Worm (Caenorhabditis elegans) whole organism, L2 larva: ENCODE data around the gene F49C5.16.
"Not testable (repeated sequence)": the region's sequence is repeated elsewhere in the genome, so short reads cannot be mapped to it uniquely, and the experiment has no call there.

Source experiments
- Y55F3AM.14 ChIP-seq: fragments of 200-800 bp; sonication (Bioruptor generic); optimal IDR thresholded peaks from 2 replicates; lab custom pipeline; 2018; ENCODE audit warnings: mild to moderate bottlenecking, missing genetic modification characterization, missing compliant biosample characterization
- alr-1 ChIP-seq: fragments of 150-350 bp; optimal IDR thresholded peaks from 2 replicates; lab custom pipeline; 2014; ENCODE audit warnings: missing biosample characterization, missing genetic modification characterization
- aly-2 ChIP-seq: fragments of 150-350 bp; optimal IDR thresholded peaks from 2 replicates; lab custom pipeline; 2014; ENCODE audit warnings: missing biosample characterization, missing genetic modification characterization
- ama-1 ChIP-seq: fragments of 150-350 bp; optimal IDR thresholded peaks from 2 replicates; lab custom pipeline; 2018; ENCODE audit warnings: inconsistent platforms
- blmp-1 ChIP-seq: sonication (generic microtip); optimal IDR thresholded peaks from 2 replicates; lab custom pipeline; 2017; ENCODE audit warnings: missing genetic modification characterization, mild to moderate bottlenecking, missing compliant biosample characterization, antibody characterized with exemption, moderate library complexity; ENCODE audit not compliant: insufficient read depth
- ceh-16 ChIP-seq: fragments of 150-350 bp; optimal IDR thresholded peaks from 2 replicates; lab custom pipeline; 2014; ENCODE audit warnings: missing biosample characterization, missing genetic modification characterization
- crh-2 ChIP-seq: sonication (generic microtip); optimal IDR thresholded peaks from 2 replicates; lab custom pipeline; 2017; ENCODE audit warnings: missing biosample characterization, missing genetic modification characterization
- dmd-4 ChIP-seq: sonication (generic microtip); optimal IDR thresholded peaks from 2 replicates; lab custom pipeline; 2017; ENCODE audit warnings: missing biosample characterization, missing genetic modification characterization
- elt-1 ChIP-seq: fragments of 150-350 bp; optimal IDR thresholded peaks from 2 replicates; lab custom pipeline; 2014; ENCODE audit warnings: missing biosample characterization, missing genetic modification characterization
- fos-1 ChIP-seq: fragments of 150-350 bp; optimal IDR thresholded peaks from 2 replicates; lab custom pipeline; 2014; ENCODE audit warnings: missing biosample characterization, missing genetic modification characterization
- lin-11 ChIP-seq: fragments of 150-350 bp; sonication (generic microtip); optimal IDR thresholded peaks from 2 replicates; lab custom pipeline; 2014; ENCODE audit warnings: missing biosample characterization, missing genetic modification characterization, inconsistent platforms, mixed read lengths
- lin-13 ChIP-seq: fragments of 150-350 bp; optimal IDR thresholded peaks from 2 replicates; lab custom pipeline; 2014; ENCODE audit warnings: missing biosample characterization, missing genetic modification reagents, missing genetic modification characterization
- lsy-2 ChIP-seq, 2 experiments: fragments of 150-350 bp in 1 of 2; sonication (generic microtip) in 1 of 2; optimal IDR thresholded peaks; 2 replicates each; lab custom pipeline; 2014 to 2017; ENCODE audit warnings: missing biosample characterization in 2 of 2, missing genetic modification characterization in 2 of 2
- mbf-1 ChIP-seq: sonication (generic microtip); optimal IDR thresholded peaks from 2 replicates; lab custom pipeline; 2017; ENCODE audit warnings: missing biosample characterization, missing genetic modification characterization
- nhr-10 ChIP-seq: sonication (generic microtip); optimal IDR thresholded peaks from 2 replicates; lab custom pipeline; 2017; ENCODE audit warnings: missing biosample characterization, missing genetic modification characterization
- nhr-129 ChIP-seq: fragments of 150-350 bp; optimal IDR thresholded peaks from 2 replicates; lab custom pipeline; 2014; ENCODE audit warnings: missing biosample characterization, missing genetic modification characterization
- nhr-21 ChIP-seq: fragments of 150-350 bp; optimal IDR thresholded peaks from 2 replicates; lab custom pipeline; 2014; ENCODE audit warnings: missing biosample characterization, missing genetic modification characterization
- nhr-23 ChIP-seq: fragments of 150-350 bp; optimal IDR thresholded peaks from 2 replicates; lab custom pipeline; 2014; ENCODE audit warnings: missing biosample characterization, missing genetic modification reagents, missing genetic modification characterization
- nhr-237 ChIP-seq: fragments of 150-350 bp; optimal IDR thresholded peaks from 2 replicates; lab custom pipeline; 2014; ENCODE audit warnings: missing biosample characterization, missing genetic modification characterization
- nhr-6 ChIP-seq: fragments of 150-350 bp; optimal IDR thresholded peaks from 2 replicates; lab custom pipeline; 2014; ENCODE audit warnings: missing biosample characterization, missing genetic modification characterization
- peb-1 ChIP-seq: fragments of 150-350 bp; optimal IDR thresholded peaks from 2 replicates; lab custom pipeline; 2014; ENCODE audit warnings: missing biosample characterization, missing genetic modification characterization
- skn-1 ChIP-seq: sonication (generic microtip); optimal IDR thresholded peaks from 2 replicates; lab custom pipeline; 2017; ENCODE audit warnings: missing biosample characterization, missing genetic modification characterization
- sma-3 ChIP-seq: sonication (generic microtip); optimal IDR thresholded peaks from 2 replicates; lab custom pipeline; 2016; ENCODE audit warnings: missing genetic modification reagents, missing genetic modification characterization, missing compliant biosample characterization
- sma-9 ChIP-seq, 2 experiments: fragments of 150-350 bp in 1 of 2; sonication (generic microtip) in 1 of 2; optimal IDR thresholded peaks; 2 replicates each; lab custom pipeline; 2014 to 2016; ENCODE audit warnings: missing genetic modification characterization in 2 of 2, mild to moderate bottlenecking in 1 of 2, missing biosample characterization in 1 of 2, missing compliant biosample characterization in 1 of 2, missing genetic modification reagents in 1 of 2, moderate library complexity in 1 of 2
- unc-62 ChIP-seq: fragments of 150-350 bp; optimal IDR thresholded peaks from 2 replicates; lab custom pipeline; 2014; ENCODE audit warnings: missing biosample characterization, missing genetic modification reagents, missing genetic modification characterization
- zag-1 ChIP-seq: fragments of 150-350 bp; optimal IDR thresholded peaks from 2 replicates; lab custom pipeline; 2014; ENCODE audit warnings: missing biosample characterization, missing genetic modification characterization
- ztf-1 ChIP-seq: fragments of 200-800 bp; sonication (Bioruptor generic); conservative IDR thresholded peaks from 2 replicates; pipeline ENCODE4 v1.3.6; 2022; ENCODE audit warnings: missing genetic modification characterization, missing compliant biosample characterization
- ztf-4 ChIP-seq: fragments of 150-350 bp; optimal IDR thresholded peaks from 2 replicates; lab custom pipeline; 2014; ENCODE audit warnings: missing biosample characterization, missing genetic modification characterization

F49C5.16 gene

ce11 chrII:12535297-12535803 lies 12.3 kb upstream of the F49C5.16 start, which contains the start of gene nimk-1:
Gene nimk-1 (plus strand): TSS chrII:12535753.
- TF ChIP-seq unc-62 (GFP tag; lab: Kevin White, UChicago): no peak
- TF ChIP-seq nhr-23: no peak
- TF ChIP-seq elt-1 (tag; lab: Kevin White, UChicago): no peak
- no peak for TF ChIP-seq ztf-4
- TF ChIP-seq ztf-1: no peak
- no peak for TF ChIP-seq ceh-16 (tag; lab: Kevin White, UChicago)
- TF ChIP-seq nhr-10: no peak

ce11 chrII:12536203-12536602 lies 11.4 kb upstream of the F49C5.16 start, which contains the start of gene F49C5.3:
Gene F49C5.3 (plus strand): TSS chrII:12536503.
- not testable (repeated sequence) for TF ChIP-seq alr-1 (tag; lab: Kevin White, UChicago); zag-1 (tag; lab: Kevin White, UChicago); sma-9 (GFP tag; optimal IDR thresholded peaks at IDR 0.05; lab: Kevin White, UChicago); sma-9 (tag; optimal IDR thresholded peaks at IDR 0.05; lab: Kevin White, UChicago)
- TF ChIP-seq, all 48 proteins: peak for 0; not testable (repeated sequence) for 48

ce11 chrII:12539395-12539794 lies 8.3 kb upstream of the F49C5.16 start:
- no peak for TF ChIP-seq dmd-4
- no peak for TF ChIP-seq ama-1 (lab: Kevin White, UChicago)
- TF ChIP-seq nhr-129 (tag; lab: Kevin White, UChicago): no peak
- no peak for TF ChIP-seq fos-1 (tag; lab: Kevin White, UChicago)
- TF ChIP-seq Y55F3AM.14 (GFP tag; lab: Kevin White, UChicago): no peak
- TF ChIP-seq ztf-1: no peak
- TF ChIP-seq nhr-21 (tag; lab: Kevin White, UChicago): no peak
- no peak for TF ChIP-seq peb-1 (tag; lab: Kevin White, UChicago)
- TF ChIP-seq skn-1 (tag; lab: Kevin White, UChicago): no peak
- TF ChIP-seq lsy-2 (tag; optimal IDR thresholded peaks at IDR 0.05; lab: Kevin White, UChicago): no peak
- no peak for TF ChIP-seq nhr-23
- no peak for TF ChIP-seq aly-2 (tag; lab: Kevin White, UChicago)
- TF ChIP-seq lin-11 (tag; lab: Kevin White, UChicago): no peak
- no peak for TF ChIP-seq blmp-1 (tag; lab: Kevin White, UChicago)
- TF ChIP-seq ceh-16 (tag; lab: Kevin White, UChicago): no peak
- no peak for TF ChIP-seq zag-1 (tag; lab: Kevin White, UChicago)
- TF ChIP-seq elt-1 (tag; lab: Kevin White, UChicago): no peak
- no peak for TF ChIP-seq crh-2 (tag; lab: Kevin White, UChicago)

ce11 chrII:12541670-12542080 lies 6.0 kb upstream of the F49C5.16 start:
- peak; percentile 5 for TF ChIP-seq sma-3 (GFP tag; lab: Kevin White, UChicago)
- peak; percentile 39 for TF ChIP-seq fos-1 (tag; lab: Kevin White, UChicago)
- peak; percentile 7 for TF ChIP-seq nhr-21 (tag; lab: Kevin White, UChicago)

ce11 chrII:12542594-12542997 lies 5.1 kb upstream of the F49C5.16 start:
- TF ChIP-seq nhr-6 (tag; lab: Kevin White, UChicago): no peak
- peak; percentile 33 for TF ChIP-seq fos-1 (tag; lab: Kevin White, UChicago)

- TF ChIP-seq peb-1 (tag; lab: Kevin White, UChicago) (no peak), crh-2 (tag; lab: Kevin White, UChicago) (no peak)
These were observed 3.1 kb upstream of the F49C5.16 start, which contains the start of gene F49C5.9 for ce11 chrII:12544533-12544932. Gene F49C5.9 (minus strand): TSS chrII:12544633.

ce11 chrII:12546413-12546812 lies 1.2 kb upstream of the F49C5.16 start, which contains the start of the genes F49C5.5 and F49C5.10:
Gene F49C5.5 (minus strand): TSS chrII:12546513.
Gene F49C5.10 (plus strand): TSS chrII:12546756.
- TF ChIP-seq nhr-6 (tag; lab: Kevin White, UChicago) (no peak), dmd-4 (no peak), lin-13 (GFP tag; lab: Kevin White, UChicago) (no peak), mbf-1 (tag; lab: Kevin White, UChicago) (no peak), lsy-2 (tag; optimal IDR thresholded peaks at IDR 0.05; lab: Kevin White, UChicago) (no peak), zag-1 (tag; lab: Kevin White, UChicago) (no peak), nhr-237 (tag; lab: Kevin White, UChicago) (no peak), nhr-10 (no peak)
